Worm (Caenorhabditis elegans) whole organism, dauer: Measurements from ENCODE around the gene R05H10.1.

ENCODE experiments used
- unc-62 ChIP-seq: sonication (generic microtip); optimal IDR thresholded peaks from 2 replicates; lab custom pipeline; 2017; ENCODE audit warnings: missing biosample characterization, missing genetic modification reagents, missing genetic modification characterization

Gene R05H10.1

DNA sequence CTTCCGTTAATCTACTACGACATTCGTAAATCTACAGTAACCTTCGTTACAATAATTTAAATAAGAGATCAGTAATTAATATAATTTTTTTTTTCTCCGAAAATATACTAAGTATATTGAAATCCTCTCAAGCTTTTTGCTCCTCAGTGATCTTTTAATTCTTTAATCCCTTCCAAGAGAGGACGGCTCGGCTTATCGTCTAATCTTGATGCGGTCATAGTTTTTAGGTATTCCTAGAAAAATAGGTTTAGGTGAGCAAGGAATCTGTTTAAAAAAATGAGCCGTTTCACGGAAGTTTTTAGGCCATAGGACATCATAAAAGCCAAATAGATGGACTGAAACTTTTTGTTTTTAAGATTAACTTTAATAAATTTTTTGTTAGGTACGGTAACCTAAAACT lies 19.6 kb upstream of the R05H10.1 start:
- no peak for TF ChIP-seq unc-62 (GFP tag; lab: Kevin White, UChicago)

DNA sequence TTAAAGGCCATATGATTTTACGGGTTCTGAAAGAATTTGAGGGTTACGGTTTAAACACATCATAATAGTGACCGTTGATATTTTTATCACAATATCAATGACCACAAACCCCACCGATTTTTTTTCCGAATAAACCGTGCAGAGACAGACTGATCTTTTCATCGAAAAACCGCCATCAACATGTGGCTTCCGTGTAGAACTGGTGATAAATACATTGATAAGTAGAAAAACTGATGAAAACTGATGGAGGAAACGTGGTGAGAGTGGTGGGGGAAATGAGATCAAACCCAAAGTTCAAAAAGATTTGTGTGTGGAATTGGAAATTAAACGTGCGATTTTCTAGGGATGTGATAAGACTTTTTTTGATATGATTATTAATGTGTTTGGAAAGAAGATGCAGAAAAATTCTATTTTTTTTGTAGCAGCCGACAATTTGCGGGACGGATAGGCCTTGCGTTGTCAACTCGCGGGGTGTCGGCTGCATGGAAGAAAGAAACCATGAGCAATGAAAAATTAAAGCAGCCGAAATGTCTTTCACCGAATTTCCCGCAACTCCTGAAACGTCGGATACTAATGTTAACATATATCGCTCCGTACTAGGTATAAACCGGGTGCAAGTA lies 12.9 kb upstream of the R05H10.1 start:
- no peak for TF ChIP-seq unc-62 (GFP tag; lab: Kevin White, UChicago)

- no peak for TF ChIP-seq unc-62 (GFP tag; lab: Kevin White, UChicago)
These were observed 10.4 kb upstream of the R05H10.1 start for ce11 chrII:14841253-14841652.

- TF ChIP-seq unc-62 (GFP tag; lab: Kevin White, UChicago): no peak
These were observed 8.6 kb upstream of the R05H10.1 start, which contains the start of gene cdh-7 for ce11 chrII:14843016-14843415. Gene cdh-7, plus strand, starts transcription at chrII:14843229.

DNA sequence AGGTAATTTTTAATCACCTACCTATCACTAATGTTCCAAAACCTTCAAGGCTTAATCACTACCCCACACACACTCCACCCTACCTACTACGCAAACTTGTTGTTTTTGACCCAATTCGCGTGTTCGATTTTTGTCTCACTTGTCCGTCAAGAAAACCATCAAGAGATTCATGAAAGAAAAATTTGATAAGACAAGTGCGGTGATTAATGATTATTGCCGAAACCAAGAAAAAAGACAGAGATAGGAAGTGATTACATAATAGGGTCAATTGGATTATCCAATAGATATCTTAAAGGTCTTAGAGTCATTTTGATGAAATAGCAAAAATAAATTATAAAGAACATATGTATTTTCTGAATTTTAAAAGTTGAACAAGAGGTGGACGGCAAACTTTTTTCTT lies 7.4 kb upstream of the R05H10.1 start:
- no peak for TF ChIP-seq unc-62 (GFP tag; lab: Kevin White, UChicago)

DNA sequence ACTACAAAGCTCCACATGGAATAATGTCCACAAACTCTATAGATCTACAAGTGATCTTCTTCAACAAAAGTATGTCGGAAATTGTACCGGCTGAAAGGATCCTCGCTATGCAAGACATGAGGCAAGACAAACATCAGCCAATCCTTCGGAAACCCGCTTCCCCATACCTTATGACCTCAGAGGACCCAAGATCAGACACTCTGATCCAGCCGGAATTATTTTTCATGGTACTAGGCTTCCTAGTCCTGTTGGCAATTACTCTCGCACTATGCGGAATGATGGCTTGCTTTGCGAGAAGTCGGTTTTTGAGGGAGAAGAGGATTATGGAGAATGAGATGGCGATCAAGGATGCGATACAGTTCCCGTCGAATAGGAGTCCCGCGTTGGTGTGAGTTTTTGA lies 1.7 kb upstream of the R05H10.1 start:
- no peak for TF ChIP-seq unc-62 (GFP tag; lab: Kevin White, UChicago)

- no peak for TF ChIP-seq unc-62 (GFP tag; lab: Kevin White, UChicago)
These were observed 3.6 kb downstream of the R05H10.1 start, which contains the start of gene R05H10.7 for ce11 chrII:14855229-14855628. Gene R05H10.7, plus strand, starts transcription at chrII:14855529.

DNA sequence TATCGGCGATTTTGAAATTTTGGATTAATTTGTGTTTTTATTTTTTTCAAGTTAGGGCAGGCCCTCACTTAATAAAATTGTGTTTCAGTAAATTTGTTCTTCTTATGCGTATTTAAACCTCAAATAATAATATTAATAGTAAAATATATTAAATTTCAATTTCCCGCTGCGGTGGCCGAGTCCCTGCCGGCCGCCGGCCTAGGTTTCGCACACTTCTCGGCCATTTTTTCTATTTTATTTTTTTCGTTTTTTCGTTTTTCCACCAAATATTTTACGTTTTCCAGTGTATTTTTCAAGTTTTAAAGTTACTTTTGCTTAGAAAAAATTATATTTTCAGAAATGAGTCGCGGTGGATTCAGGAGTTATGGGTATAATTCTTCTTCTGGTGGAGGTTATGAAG lies 5.3 kb downstream of the R05H10.1 start, which contains the start of gene rbm-28:
Gene rbm-28, plus strand, starts transcription at position 338 of the 400 bp plus-strand sequence.
- no peak for TF ChIP-seq unc-62 (GFP tag; lab: Kevin White, UChicago)

DNA sequence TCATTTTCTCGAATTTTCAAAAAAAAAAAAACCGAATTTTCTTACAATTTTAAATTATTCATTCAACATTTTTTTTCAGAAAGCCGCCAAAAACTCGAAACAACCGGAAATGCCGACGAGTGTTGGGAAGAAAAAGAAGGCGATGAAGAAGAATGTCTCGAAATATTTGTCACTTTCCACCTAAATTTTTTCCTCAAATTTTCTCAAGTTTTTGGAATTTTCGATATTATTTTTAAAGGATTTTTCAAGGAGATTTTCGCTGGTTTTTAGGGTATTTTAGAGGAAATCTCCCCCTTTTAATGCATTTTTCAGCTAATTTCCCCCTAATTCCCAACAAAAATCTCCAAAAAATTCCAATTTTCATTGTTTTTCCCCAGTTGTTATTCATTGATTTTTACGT lies 14.5 kb downstream of the R05H10.1 start:
- TF ChIP-seq unc-62 (GFP tag; lab: Kevin White, UChicago): no peak

ce11 chrII:14866668-14867067 lies 15.1 kb downstream of the R05H10.1 start, which contains the start of gene gpx-2:
Gene gpx-2, plus strand, starts transcription at chrII:14866766.
- no peak for TF ChIP-seq unc-62 (GFP tag; lab: Kevin White, UChicago)

- no peak for TF ChIP-seq unc-62 (GFP tag; lab: Kevin White, UChicago)
These were observed 15.9 kb downstream of the R05H10.1 start for ce11 chrII:14867530-14867929.

ce11 chrII:14869644-14870043 lies 18.0 kb downstream of the R05H10.1 start, which contains the start of gene R05H10.3:
Gene R05H10.3, plus strand, starts transcription at chrII:14869944.
- TF ChIP-seq unc-62 (GFP tag; lab: Kevin White, UChicago): no peak

DNA sequence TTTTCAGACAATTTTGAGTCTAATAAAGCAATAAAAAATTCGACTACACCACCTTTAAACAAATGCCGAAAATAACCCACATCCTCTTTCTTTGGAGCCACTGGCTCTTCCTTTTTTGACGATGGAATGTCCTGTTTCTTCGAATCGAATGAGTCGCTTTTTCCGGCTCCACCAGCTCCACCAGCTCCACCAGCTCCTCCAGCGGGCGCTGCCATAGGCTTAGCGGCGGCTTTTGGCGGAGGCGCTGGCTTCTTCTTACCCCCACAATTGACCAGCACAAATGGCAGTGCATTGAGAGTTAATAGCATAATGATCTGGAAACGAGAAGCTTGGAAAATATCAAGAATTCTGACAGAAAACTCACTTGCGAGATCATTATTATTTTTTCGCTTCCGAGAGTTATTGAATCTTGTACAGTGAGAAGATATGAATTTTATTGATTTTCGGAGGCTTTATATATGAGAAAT lies 25.2 kb downstream of the R05H10.1 start, which contains the start of gene Y53F4A.2:
Gene Y53F4A.2, minus strand, starts transcription at position 417 of the 467 bp plus-strand sequence.
- no peak for TF ChIP-seq unc-62 (GFP tag; lab: Kevin White, UChicago)

ce11 chrII:14892515-14892914 lies 40.9 kb downstream of the R05H10.1 start:
- TF ChIP-seq unc-62 (GFP tag; lab: Kevin White, UChicago): no peak

DNA sequence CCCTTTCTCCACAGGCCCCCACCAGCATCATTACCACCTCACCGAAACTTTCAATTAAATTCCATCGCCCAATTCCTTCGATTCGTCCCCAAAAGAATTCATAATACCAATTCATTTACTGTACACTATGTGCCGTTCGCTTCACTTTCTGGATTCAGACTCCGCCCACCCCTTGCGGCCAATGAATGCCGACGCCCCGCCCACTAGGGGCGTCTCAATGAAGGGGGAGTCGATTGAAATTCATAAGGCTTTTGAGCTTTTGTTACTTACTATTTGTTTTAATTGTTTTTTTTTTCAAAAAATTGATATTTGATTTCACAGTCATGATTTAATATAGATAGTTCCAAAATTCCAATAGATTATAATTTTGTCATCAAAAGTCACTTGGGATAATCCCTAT lies 44.9 kb downstream of the R05H10.1 start:
- no peak for TF ChIP-seq unc-62 (GFP tag; lab: Kevin White, UChicago)

ce11 chrII:14902193-14902592 lies 50.6 kb downstream of the R05H10.1 start, which contains the start of gene cog-1:
Gene cog-1, plus strand, starts transcription at chrII:14902493.
- TF ChIP-seq unc-62 (GFP tag; lab: Kevin White, UChicago): no peak
